Worm (Caenorhabditis elegans): ENCODE results near the gene C47E12.2.

DNA sequence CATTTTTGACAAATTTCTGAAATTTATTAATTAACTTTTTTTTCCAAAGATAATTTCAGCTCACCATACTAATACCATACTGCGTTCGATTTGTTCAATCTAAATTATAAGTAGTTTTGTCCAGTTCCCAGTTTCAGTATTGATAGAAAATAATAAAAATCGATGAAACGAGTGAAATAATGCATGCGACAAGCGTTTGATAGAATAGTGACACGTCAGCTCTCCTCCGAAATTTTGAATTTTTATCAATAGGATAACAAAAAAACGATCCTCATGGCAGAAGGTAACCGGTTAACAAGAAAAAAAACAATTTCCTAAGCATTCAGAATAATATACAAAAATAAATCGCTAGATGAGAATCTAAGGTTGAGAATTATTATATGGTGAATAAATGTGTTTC lies 1.6 kb downstream of the C47E12.2 start, which contains the start of gene C47E12.3:
- TF ChIP-seq T26A8.4 (GFP tag; IDR thresholded peaks at IDR 0.05) (no peak), mxl-3 (GFP tag; optimal IDR thresholded peaks at IDR 0.05) (no peak)
